Worm (Caenorhabditis elegans) whole organism, midembryonic: Measurements from ENCODE around the gene R11H6.2.

Experiments used
- T22C8.4 ChIP-seq: fragments of 200-800 bp; sonication (Bioruptor generic); IDR thresholded peaks from 2 replicates; pipeline ENCODE4 v1.3.6; 2022; ENCODE audit warnings: missing genetic modification characterization, missing compliant biosample characterization
- cog-1 ChIP-seq: sonication (generic microtip); optimal IDR thresholded peaks from 2 replicates; lab custom pipeline; 2016; ENCODE audit warnings: missing genetic modification characterization, missing compliant biosample characterization
- flt-1 ChIP-seq: fragments of 200-800 bp; sonication (Bioruptor generic); IDR thresholded peaks from 2 replicates; pipeline ENCODE4 v1.3.6; 2022; ENCODE audit warnings: missing genetic modification characterization, missing compliant biosample characterization
- klf-2 ChIP-seq: fragments of 200-800 bp; sonication (Bioruptor generic); conservative IDR thresholded peaks from 2 replicates; pipeline ENCODE4 v1.3.6; 2022; ENCODE audit warnings: missing genetic modification reagents, missing genetic modification characterization, missing compliant biosample characterization
- med-1 ChIP-seq: sonication (generic microtip); optimal IDR thresholded peaks from 2 replicates; lab custom pipeline; 2017; ENCODE audit warnings: missing genetic modification characterization, mild to moderate bottlenecking, missing compliant biosample characterization, antibody characterized with exemption, missing genetic modification reagents; ENCODE audit not compliant: insufficient read depth
- ref-1 ChIP-seq: fragments of 200-800 bp; sonication (Bioruptor generic); conservative IDR thresholded peaks from 2 replicates; pipeline ENCODE4 v1.3.6; 2022; ENCODE audit warnings: missing genetic modification reagents, missing genetic modification characterization, missing compliant biosample characterization
- tab-1 ChIP-seq: fragments of 200-800 bp; sonication (Bioruptor generic); IDR thresholded peaks from 2 replicates; pipeline ENCODE4 v1.3.6; 2022; ENCODE audit warnings: missing genetic modification characterization, missing compliant biosample characterization
- ztf-23 ChIP-seq: fragments of 200-800 bp; sonication (Bioruptor generic); IDR thresholded peaks from 2 replicates; pipeline ENCODE4 v1.3.6; 2022; ENCODE audit warnings: missing genetic modification reagents, missing genetic modification characterization, missing compliant biosample characterization
- ztf-29 ChIP-seq: fragments of 200-800 bp; sonication (Bioruptor generic); IDR thresholded peaks from 2 replicates; pipeline ENCODE4 v1.3.6; 2022; ENCODE audit warnings: missing genetic modification reagents, missing genetic modification characterization, missing compliant biosample characterization

The R11H6.2 gene

ce11 chrV:14614454-14614853, 16.6 kb downstream of the R11H6.2 start:
- TF ChIP-seq tab-1 (GFP tag; lab: Robert Waterston, UW), result no peak
- TF ChIP-seq med-1 (GFP tag; lab: Kevin White, UChicago), result no peak
- TF ChIP-seq ztf-29 (GFP tag; lab: Robert Waterston, UW), result no peak
- TF ChIP-seq ztf-23, result no peak
- no peak for TF ChIP-seq cog-1 (tag; lab: Kevin White, UChicago)
- no peak for TF ChIP-seq klf-2 (GFP tag; lab: Robert Waterston, UW)
- TF ChIP-seq flt-1 (GFP tag; lab: Robert Waterston, UW), result no peak
- TF ChIP-seq T22C8.4 (GFP tag; lab: Robert Waterston, UW), result no peak
- TF ChIP-seq ref-1, result no peak

ce11 chrV:14615671-14616070, 17.9 kb downstream of the R11H6.2 start:
- no peak for TF ChIP-seq T22C8.4 (GFP tag; lab: Robert Waterston, UW)
- TF ChIP-seq tab-1 (GFP tag; lab: Robert Waterston, UW), result no peak
- TF ChIP-seq ztf-23, result no peak
- TF ChIP-seq ref-1, result no peak
- TF ChIP-seq cog-1 (tag; lab: Kevin White, UChicago), result no peak
- TF ChIP-seq med-1 (GFP tag; lab: Kevin White, UChicago), result no peak
- no peak for TF ChIP-seq ztf-29 (GFP tag; lab: Robert Waterston, UW)
- no peak for TF ChIP-seq klf-2 (GFP tag; lab: Robert Waterston, UW)
- no peak for TF ChIP-seq flt-1 (GFP tag; lab: Robert Waterston, UW)

- no peak for TF ChIP-seq cog-1 (tag; lab: Kevin White, UChicago)
- no peak for TF ChIP-seq klf-2 (GFP tag; lab: Robert Waterston, UW)
- TF ChIP-seq T22C8.4 (GFP tag; lab: Robert Waterston, UW), result no peak
- no peak for TF ChIP-seq ztf-29 (GFP tag; lab: Robert Waterston, UW)
- no peak for TF ChIP-seq flt-1 (GFP tag; lab: Robert Waterston, UW)
Observed at ce11 chrV:14617711-14618110, 19.9 kb downstream of the R11H6.2 start.

- TF ChIP-seq cog-1 (tag; lab: Kevin White, UChicago) (no peak), tab-1 (GFP tag; lab: Robert Waterston, UW) (no peak), ztf-23 (no peak), ztf-29 (GFP tag; lab: Robert Waterston, UW) (no peak), flt-1 (GFP tag; lab: Robert Waterston, UW) (no peak), ref-1 (no peak), T22C8.4 (GFP tag; lab: Robert Waterston, UW) (no peak), klf-2 (GFP tag; lab: Robert Waterston, UW) (no peak), med-1 (GFP tag; lab: Kevin White, UChicago) (no peak)
Observed at ce11 chrV:14620311-14620710, 22.5 kb downstream of the R11H6.2 start.

ce11 chrV:14620835-14621234, 23.0 kb downstream of the R11H6.2 start, which contains the start of gene hot-1:
hot-1 (plus strand) TSS chrV:14621135.
- no peak for TF ChIP-seq T22C8.4 (GFP tag; lab: Robert Waterston, UW)
- no peak for TF ChIP-seq flt-1 (GFP tag; lab: Robert Waterston, UW)
- TF ChIP-seq klf-2 (GFP tag; lab: Robert Waterston, UW), result no peak
- no peak for TF ChIP-seq tab-1 (GFP tag; lab: Robert Waterston, UW)
- TF ChIP-seq cog-1 (tag; lab: Kevin White, UChicago), result no peak
- no peak for TF ChIP-seq ref-1

ce11 chrV:14625662-14626061, 27.9 kb downstream of the R11H6.2 start:
- TF ChIP-seq flt-1 (GFP tag; lab: Robert Waterston, UW) (no peak), ztf-23 (no peak), med-1 (GFP tag; lab: Kevin White, UChicago) (no peak), T22C8.4 (GFP tag; lab: Robert Waterston, UW) (no peak), ztf-29 (GFP tag; lab: Robert Waterston, UW) (no peak), tab-1 (GFP tag; lab: Robert Waterston, UW) (no peak), ref-1 (no peak), cog-1 (tag; lab: Kevin White, UChicago) (no peak), klf-2 (GFP tag; lab: Robert Waterston, UW) (no peak)

- TF ChIP-seq tab-1 (GFP tag; lab: Robert Waterston, UW) (no peak), med-1 (GFP tag; lab: Kevin White, UChicago) (no peak), klf-2 (GFP tag; lab: Robert Waterston, UW) (no peak), ref-1 (no peak), ztf-29 (GFP tag; lab: Robert Waterston, UW) (no peak), T22C8.4 (GFP tag; lab: Robert Waterston, UW) (no peak), cog-1 (tag; lab: Kevin White, UChicago) (no peak), ztf-23 (no peak), flt-1 (GFP tag; lab: Robert Waterston, UW) (no peak)
Observed at ce11 chrV:14631588-14631987, 33.8 kb downstream of the R11H6.2 start, which contains the start of gene F43D2.3. F43D2.3 (plus strand) TSS chrV:14631888.

- TF ChIP-seq ztf-29 (GFP tag; lab: Robert Waterston, UW), result no peak
- no peak for TF ChIP-seq tab-1 (GFP tag; lab: Robert Waterston, UW)
- no peak for TF ChIP-seq cog-1 (tag; lab: Kevin White, UChicago)
- TF ChIP-seq klf-2 (GFP tag; lab: Robert Waterston, UW), result no peak
- TF ChIP-seq med-1 (GFP tag; lab: Kevin White, UChicago), result no peak
- TF ChIP-seq ztf-23, result no peak
- TF ChIP-seq flt-1 (GFP tag; lab: Robert Waterston, UW), result no peak
- TF ChIP-seq ref-1, result no peak
- TF ChIP-seq T22C8.4 (GFP tag; lab: Robert Waterston, UW), result no peak
Observed at ce11 chrV:14633319-14633718, 35.5 kb downstream of the R11H6.2 start.

ce11 chrV:14635119-14635518, 37.3 kb downstream of the R11H6.2 start, which contains the start of gene F43D2.6:
F43D2.6 (minus strand) TSS chrV:14635180.
- TF ChIP-seq tab-1 (GFP tag; lab: Robert Waterston, UW) (no peak), med-1 (GFP tag; lab: Kevin White, UChicago) (no peak)

- TF ChIP-seq ref-1 (no peak), med-1 (GFP tag; lab: Kevin White, UChicago) (no peak), tab-1 (GFP tag; lab: Robert Waterston, UW) (no peak), klf-2 (GFP tag; lab: Robert Waterston, UW) (no peak), T22C8.4 (GFP tag; lab: Robert Waterston, UW) (no peak), ztf-23 (no peak), flt-1 (GFP tag; lab: Robert Waterston, UW) (no peak), cog-1 (tag; lab: Kevin White, UChicago) (no peak), ztf-29 (GFP tag; lab: Robert Waterston, UW) (no peak)
Observed at ce11 chrV:14638075-14638474, 40.3 kb downstream of the R11H6.2 start.
